Fruit fly (Drosophila melanogaster) whole organism: Measurements from ENCODE around the gene CG17221.

Experiments
- Dll ChIP-seq: fragments of >200 bp; optimal IDR thresholded peaks from 2 replicates; lab custom pipeline; 2017
- psq ChIP-seq: fragments of >200 bp; optimal IDR thresholded peaks from 2 replicates; lab custom pipeline; 2017

DNA sequence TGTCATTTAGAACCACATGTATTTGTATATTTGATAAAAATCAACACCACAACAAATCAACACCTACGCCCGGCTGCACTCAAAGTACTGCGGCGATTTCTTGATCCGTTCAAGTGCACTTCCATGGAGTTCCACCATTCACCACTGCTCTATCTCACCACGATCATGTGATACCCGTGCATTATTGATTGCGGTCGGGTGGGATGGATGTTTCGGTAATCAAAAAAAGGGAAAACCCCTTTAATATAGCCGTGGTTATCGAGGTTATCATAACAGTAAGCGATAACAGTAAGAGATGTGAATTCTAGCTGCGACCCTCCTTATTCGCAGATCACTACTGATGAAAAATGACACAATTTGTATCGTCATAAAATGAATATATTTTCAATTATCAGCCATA is 21.6 kb upstream of the CG17221 start, which contains the start of the genes CG17224 and CG17264:
- TF ChIP-seq psq (lab: Kevin White, UChicago) = no peak
- no peak for TF ChIP-seq Dll (lab: Kevin White, UChicago)
